Fruit fly (Drosophila melanogaster): ENCODE results near the gene CG17298.

Gene CG17298

DNA sequence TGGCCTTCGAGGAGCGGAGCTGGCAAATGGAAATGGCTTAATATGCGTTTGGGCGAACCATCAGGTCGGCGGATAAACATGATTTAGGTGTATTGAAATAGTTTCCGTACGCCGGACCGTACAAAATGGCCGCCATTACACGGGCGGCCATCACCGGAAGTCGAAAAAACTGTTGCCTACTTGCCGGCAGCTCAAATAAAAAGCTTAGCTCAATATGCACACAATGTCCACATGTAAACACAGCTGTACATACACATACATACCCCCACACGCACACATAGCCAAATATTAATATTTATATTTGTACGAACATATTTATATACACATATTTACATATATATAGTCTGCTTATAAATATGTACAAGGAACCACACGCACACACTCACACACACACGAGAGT lies 19.8 kb upstream of the CG17298 start (continued):
- peak; percentile 25; the same call in 1 of the 3 replicates for TF ChIP-seq B-H1 (GFP tag; IDR thresholded peaks at IDR 0.05)
- TF ChIP-seq run (tag; optimal IDR thresholded peaks at IDR 0.05) = no peak
- no peak for TF ChIP-seq CG12942 (GFP tag; optimal IDR thresholded peaks at IDR 0.05)
- TF ChIP-seq CG6654 (GFP tag; optimal IDR thresholded peaks at IDR 0.05) = no peak
- peak; percentile 57; the same call in 1 of the 2 replicates for TF ChIP-seq ranshi (GFP tag; IDR thresholded peaks at IDR 0.05)
- no peak for TF ChIP-seq salm (tag; optimal IDR thresholded peaks at IDR 0.05)
- no peak for TF ChIP-seq ems (GFP tag; optimal IDR thresholded peaks at IDR 0.05)
- no peak for TF ChIP-seq CG10366 (GFP tag; IDR thresholded peaks at IDR 0.05)
- TF ChIP-seq Antp (GFP tag; optimal IDR thresholded peaks at IDR 0.05) = no peak
- TF ChIP-seq CG31365 (tag; optimal IDR thresholded peaks at IDR 0.05) = no peak
- TF ChIP-seq Hmr (GFP tag; optimal IDR thresholded peaks at IDR 0.05) = peak; percentile 43
- no peak for TF ChIP-seq CG18764 (GFP tag; optimal IDR thresholded peaks at IDR 0.05)
- peak; percentile 19; the same call in 1 of the 2 replicates for TF ChIP-seq CG5953 (GFP tag; IDR thresholded peaks at IDR 0.05)
- no peak for TF ChIP-seq Hmx (GFP tag; optimal IDR thresholded peaks at IDR 0.05)
- peak; percentile 34; the same call in 1 of the 2 replicates for TF ChIP-seq CG1024 (GFP tag; IDR thresholded peaks at IDR 0.05)
- TF ChIP-seq CG12236 (GFP tag; optimal IDR thresholded peaks at IDR 0.05) = no peak
- TF ChIP-seq NFAT (GFP tag; IDR thresholded peaks at IDR 0.05) = 0 out of 2 replicates have a peak, but pooled peaks have one; percentile 27
- TF ChIP-seq HLH3B (GFP tag; IDR thresholded peaks at IDR 0.05) = peak; percentile 51; the same call in 1 of the 2 replicates
- TF ChIP-seq Jarid2 (GFP tag; optimal IDR thresholded peaks at IDR 0.05) = no peak
- peak; percentile 40 for TF ChIP-seq CG17359 (tag; optimal IDR thresholded peaks at IDR 0.05)
- peak; percentile 1 for TF ChIP-seq CG17829 (tag; optimal IDR thresholded peaks at IDR 0.05)
- no peak for TF ChIP-seq CG7271 (tag; optimal IDR thresholded peaks at IDR 0.05)
- no peak for TF ChIP-seq pfk (GFP tag; optimal IDR thresholded peaks at IDR 0.05)
- TF ChIP-seq rib (GFP tag; IDR thresholded peaks at IDR 0.05) = no peak
- TF ChIP-seq hkb (optimal IDR thresholded peaks at IDR 0.05) = no peak
- TF ChIP-seq hkb (GFP tag; IDR thresholded peaks at IDR 0.05) = peak; percentile 56
- no peak for TF ChIP-seq Side (GFP tag; optimal IDR thresholded peaks at IDR 0.05)
- 0 out of 2 replicates have a peak, but pooled peaks have one; percentile 20 for TF ChIP-seq CG32772 (GFP tag; IDR thresholded peaks at IDR 0.05)
- no peak for TF ChIP-seq NK7.1 (GFP tag; optimal IDR thresholded peaks at IDR 0.05)
- TF ChIP-seq vvl (GFP tag; IDR thresholded peaks at IDR 0.05) = peak; percentile 47; the same call in 1 of the 2 replicates
- TF ChIP-seq CG34376 (GFP tag; optimal IDR thresholded peaks at IDR 0.05) = no peak
- no peak for TF ChIP-seq pb (GFP tag; optimal IDR thresholded peaks at IDR 0.05)
- TF ChIP-seq nau (GFP tag; optimal IDR thresholded peaks at IDR 0.05) = no peak
- TF ChIP-seq pnt (GFP tag; optimal IDR thresholded peaks at IDR 0.05) = no peak
- no peak for TF ChIP-seq her (GFP tag; optimal IDR thresholded peaks at IDR 0.05)
- no peak for TF ChIP-seq CG7928 (GFP tag; optimal IDR thresholded peaks at IDR 0.05)
- TF ChIP-seq HHEX (GFP tag; optimal IDR thresholded peaks at IDR 0.05) = peak; percentile 57
- no peak for TF ChIP-seq wor (GFP tag; IDR thresholded peaks at IDR 0.05)
- peak; percentile 37 for TF ChIP-seq Asciz (GFP tag; optimal IDR thresholded peaks at IDR 0.05)
- TF ChIP-seq ken (GFP tag; IDR thresholded peaks at IDR 0.05) = 0 out of 3 replicates have a peak, but pooled peaks have one; percentile 44
- no peak for TF ChIP-seq CG10321 (GFP tag; IDR thresholded peaks at IDR 0.05)
- 0 out of 2 replicates have a peak, but pooled peaks have one; percentile 34 for TF ChIP-seq sens-2 (GFP tag; IDR thresholded peaks at IDR 0.05)
- TF ChIP-seq CG2678 (tag; optimal IDR thresholded peaks at IDR 0.05) = peak; percentile 13
- TF ChIP-seq chm (GFP tag; IDR thresholded peaks at IDR 0.05) = peak; percentile 76
- TF ChIP-seq gce (GFP tag; IDR thresholded peaks at IDR 0.05) = peak; percentile 16; the same call in 1 of the 3 replicates
- TF ChIP-seq sob (GFP tag; IDR thresholded peaks at IDR 0.05) = peak; percentile 66
- TF ChIP-seq CG17385 (GFP tag; optimal IDR thresholded peaks at IDR 0.05) = peak; percentile 45
- no peak for TF ChIP-seq Opbp (GFP tag; IDR thresholded peaks at IDR 0.05; ENCODE audit: partially characterized antibody)
- TF ChIP-seq CG17802 (tag; optimal IDR thresholded peaks at IDR 0.05) = peak; percentile 5
- TF ChIP-seq CG31388 (GFP tag; optimal IDR thresholded peaks at IDR 0.05) = no peak
- no peak for TF ChIP-seq kni (GFP tag; optimal IDR thresholded peaks at IDR 0.05)
- 0 out of 2 replicates have a peak, but pooled peaks have one; percentile 18 for TF ChIP-seq CG6689 (GFP tag; IDR thresholded peaks at IDR 0.05)

All from whole organism, embryonic.